Worm (Caenorhabditis elegans) whole organism, midembryonic: ENCODE data around the gene F43C11.4.

ENCODE experiments used
- T22C8.4 ChIP-seq: fragments of 200-800 bp; sonication (Bioruptor generic); IDR thresholded peaks from 2 replicates; pipeline ENCODE4 v1.3.6; 2022; ENCODE audit warnings: missing genetic modification characterization, missing compliant biosample characterization
- flt-1 ChIP-seq: fragments of 200-800 bp; sonication (Bioruptor generic); IDR thresholded peaks from 2 replicates; pipeline ENCODE4 v1.3.6; 2022; ENCODE audit warnings: missing genetic modification characterization, missing compliant biosample characterization
- klf-2 ChIP-seq: fragments of 200-800 bp; sonication (Bioruptor generic); conservative IDR thresholded peaks from 2 replicates; pipeline ENCODE4 v1.3.6; 2022; ENCODE audit warnings: missing genetic modification reagents, missing genetic modification characterization, missing compliant biosample characterization
- med-1 ChIP-seq: sonication (generic microtip); optimal IDR thresholded peaks from 2 replicates; lab custom pipeline; 2017; ENCODE audit warnings: missing genetic modification characterization, mild to moderate bottlenecking, missing compliant biosample characterization, antibody characterized with exemption, missing genetic modification reagents; ENCODE audit not compliant: insufficient read depth
- tab-1 ChIP-seq: fragments of 200-800 bp; sonication (Bioruptor generic); IDR thresholded peaks from 2 replicates; pipeline ENCODE4 v1.3.6; 2022; ENCODE audit warnings: missing genetic modification characterization, missing compliant biosample characterization
- ztf-23 ChIP-seq: fragments of 200-800 bp; sonication (Bioruptor generic); IDR thresholded peaks from 2 replicates; pipeline ENCODE4 v1.3.6; 2022; ENCODE audit warnings: missing genetic modification reagents, missing genetic modification characterization, missing compliant biosample characterization
- ztf-29 ChIP-seq: fragments of 200-800 bp; sonication (Bioruptor generic); IDR thresholded peaks from 2 replicates; pipeline ENCODE4 v1.3.6; 2022; ENCODE audit warnings: missing genetic modification reagents, missing genetic modification characterization, missing compliant biosample characterization

DNA sequence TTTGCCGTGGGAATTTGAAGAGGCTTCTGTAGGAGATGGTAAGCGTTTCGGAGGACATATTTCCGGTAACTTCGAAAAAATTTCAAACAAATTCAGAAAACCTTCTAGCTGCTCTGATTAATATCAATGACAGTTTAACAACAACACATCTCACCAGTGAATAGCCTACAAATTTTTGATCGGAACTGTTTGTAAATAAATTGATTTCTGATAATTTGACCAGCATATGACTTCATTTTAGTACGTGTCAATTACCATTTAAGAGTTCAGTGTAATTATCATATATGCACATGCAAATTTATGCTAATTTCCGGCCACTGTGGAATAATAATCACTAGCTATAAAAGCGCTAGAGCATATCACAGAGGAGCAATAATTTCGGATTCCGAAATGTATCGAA, 21.8 kb upstream of the F43C11.4 start, which contains the start of gene ZK1240.11:
- TF ChIP-seq klf-2 (no peak), med-1 (GFP tag; lab: Kevin White, UChicago) (no peak), tab-1 (GFP tag; lab: Robert Waterston, UW) (no peak), ztf-29 (GFP tag; lab: Robert Waterston, UW) (no peak), T22C8.4 (no peak), ztf-23 (GFP tag; lab: Robert Waterston, UW) (no peak), flt-1 (GFP tag; lab: Robert Waterston, UW) (no peak)
